Worm (Caenorhabditis elegans): ENCODE data around the gene bcmo-2.

- no peak for TF ChIP-seq dao-5 (tag; optimal IDR thresholded peaks at IDR 0.05)
- peak; percentile 10 for TF ChIP-seq him-1 (tag; optimal IDR thresholded peaks at IDR 0.05)
Measured at ce11 chrII:3948507-3948906, 37.9 kb upstream of the bcmo-2 start.

Measured in whole organism, L4/young adult.